Fruit fly (Drosophila melanogaster) whole organism, wandering third instar larva: ENCODE results near the gene by.

ENCODE experiments used
- Abd-B ChIP-seq: fragments of >200 bp; optimal IDR thresholded peaks from 2 replicates; lab custom pipeline; 2017; ENCODE audit warnings: missing biosample characterization, missing genetic modification characterization
- CG32264 ChIP-seq: fragments of 200-800 bp; sonication (Bioruptor generic); optimal IDR thresholded peaks from 2 replicates; lab custom pipeline; 2016; ENCODE audit warnings: missing biosample characterization, missing genetic modification characterization
- CG9705 ChIP-seq: fragments of 200-800 bp; sonication (Bioruptor generic); optimal IDR thresholded peaks from 2 replicates; lab custom pipeline; 2018; ENCODE audit warnings: missing biosample characterization, mild to moderate bottlenecking, missing genetic modification characterization
- CrebA ChIP-seq: fragments of 200-800 bp; sonication (Bioruptor generic); optimal IDR thresholded peaks from 2 replicates; lab custom pipeline; 2016; ENCODE audit warnings: missing biosample characterization, mild to moderate bottlenecking, missing genetic modification characterization, borderline replicate concordance
- Dfd ChIP-seq: fragments of >200 bp; optimal IDR thresholded peaks from 2 replicates; lab custom pipeline; 2017; ENCODE audit warnings: missing biosample characterization, missing genetic modification characterization
- Dif ChIP-seq: fragments of 200-275, 200-300 bp; sonication (Bioruptor generic); optimal IDR thresholded peaks from 2 replicates; lab custom pipeline; 2018; ENCODE audit warnings: missing biosample characterization, missing genetic modification characterization; ENCODE audit not compliant: partially characterized antibody
- GATAd ChIP-seq: sonication (Bioruptor generic); optimal IDR thresholded peaks from 2 replicates; lab custom pipeline; 2016; ENCODE audit warnings: missing biosample characterization, missing genetic modification characterization
- HLH106 ChIP-seq: fragments of 200-800 bp; optimal IDR thresholded peaks from 3 replicates; lab custom pipeline; 2019; ENCODE audit warnings: missing biosample characterization, mild to moderate bottlenecking, missing genetic modification characterization, moderate library complexity
- Hnf4 ChIP-seq: fragments of 200-800 bp; sonication (Bioruptor generic); optimal IDR thresholded peaks from 2 replicates; lab custom pipeline; 2016; ENCODE audit warnings: missing biosample characterization, mild to moderate bottlenecking, missing genetic modification characterization
- Hr78 ChIP-seq: fragments of >200 bp; optimal IDR thresholded peaks from 2 replicates; lab custom pipeline; 2017; ENCODE audit warnings: missing biosample characterization, missing genetic modification characterization
- Hr83 ChIP-seq: fragments of 200-300 bp; sonication (Bioruptor generic); optimal IDR thresholded peaks from 2 replicates; lab custom pipeline; 2016; ENCODE audit warnings: missing biosample characterization, mild to moderate bottlenecking, missing genetic modification characterization, moderate library complexity; ENCODE audit not compliant: poor library complexity, severe bottlenecking
- Jra ChIP-seq: sonication (Bioruptor generic); optimal IDR thresholded peaks from 2 replicates; lab custom pipeline; 2016; ENCODE audit warnings: missing biosample characterization, missing genetic modification characterization
- Mio ChIP-seq: sonication (Bioruptor generic); optimal IDR thresholded peaks from 2 replicates; lab custom pipeline; 2016; ENCODE audit warnings: missing biosample characterization, missing genetic modification characterization
- Myc ChIP-seq: fragments of >200 bp; optimal IDR thresholded peaks from 2 replicates; lab custom pipeline; 2017
- N ChIP-seq: fragments of >200 bp; optimal IDR thresholded peaks from 2 replicates; lab custom pipeline; 2018; ENCODE audit warnings: missing biosample characterization, missing external identifiers, missing genetic modification characterization
- OdsH ChIP-seq: fragments of 200-800 bp; sonication (Bioruptor generic); optimal IDR thresholded peaks from 2 replicates; lab custom pipeline; 2016; ENCODE audit warnings: missing biosample characterization, mild to moderate bottlenecking, missing genetic modification characterization
- Rel ChIP-seq, 2 experiments: fragments of 200-800 bp; sonication (Bioruptor generic) in 1 of 2; optimal IDR thresholded peaks; 2 replicates in 1 of 2; 3 replicates in 1 of 2; lab custom pipeline; 2016 to 2019; ENCODE audit warnings: mild to moderate bottlenecking in 2 of 2, missing biosample characterization in 2 of 2, missing genetic modification characterization in 2 of 2, moderate library complexity in 1 of 2
- Sp1 ChIP-seq: fragments of 200-800 bp; sonication (Bioruptor generic); optimal IDR thresholded peaks from 3 replicates; lab custom pipeline; 2019; ENCODE audit warnings: missing biosample characterization, mild to moderate bottlenecking, missing genetic modification characterization, moderate library complexity
- Vsx2 ChIP-seq: fragments of 200-300, 225-300 bp; sonication (Bioruptor generic); optimal IDR thresholded peaks from 2 replicates; lab custom pipeline; 2018; ENCODE audit warnings: missing biosample characterization, missing genetic modification characterization; ENCODE audit not compliant: partially characterized antibody
- br ChIP-seq: fragments of 200-800 bp; sonication (Bioruptor generic); optimal IDR thresholded peaks from 2 replicates; lab custom pipeline; 2016; ENCODE audit warnings: missing biosample characterization, missing genetic modification characterization
- brk ChIP-seq: fragments of 200-800 bp; sonication (Bioruptor generic); optimal IDR thresholded peaks from 2 replicates; lab custom pipeline; 2016; ENCODE audit warnings: missing biosample characterization, mild to moderate bottlenecking, missing genetic modification characterization
- dl ChIP-seq, 2 experiments: fragments of 175-275, 200-275 bp in 1 of 2; fragments of 200-275 bp in 1 of 2; sonication (Bioruptor generic); optimal IDR thresholded peaks; lab custom pipeline; 2018; ENCODE audit warnings: mild to moderate bottlenecking in 2 of 2, missing biosample characterization in 2 of 2, missing genetic modification characterization in 2 of 2, moderate library complexity in 2 of 2; ENCODE audit not compliant: partially characterized antibody in 2 of 2, insufficient read depth in 1 of 2
- dmrt93B ChIP-seq: fragments of 200-800 bp; sonication (Bioruptor generic); optimal IDR thresholded peaks from 2 replicates; lab custom pipeline; 2018; ENCODE audit warnings: missing biosample characterization, mild to moderate bottlenecking, missing genetic modification characterization
- dsf ChIP-seq: sonication (Bioruptor generic); optimal IDR thresholded peaks from 2 replicates; lab custom pipeline; 2016; ENCODE audit warnings: missing biosample characterization, missing genetic modification characterization, borderline replicate concordance
- ey ChIP-seq: fragments of 200-800 bp; sonication (Bioruptor generic); optimal IDR thresholded peaks from 2 replicates; lab custom pipeline; 2016; ENCODE audit warnings: missing biosample characterization, missing genetic modification characterization
- foxo ChIP-seq, 2 experiments: fragments of 200-800 bp; sonication (Bioruptor generic); optimal IDR thresholded peaks; 2 replicates in 1 of 2; 3 replicates in 1 of 2; lab custom pipeline; 2016 to 2017; ENCODE audit warnings: missing biosample characterization in 2 of 2, missing genetic modification characterization in 2 of 2
- fru ChIP-seq: fragments of 200-800 bp; sonication (Bioruptor generic); optimal IDR thresholded peaks from 3 replicates; lab custom pipeline; 2016; ENCODE audit warnings: missing biosample characterization, mild to moderate bottlenecking, missing genetic modification characterization
- h ChIP-seq: fragments of 200-800 bp; sonication (Bioruptor generic); optimal IDR thresholded peaks from 3 replicates; lab custom pipeline; 2016; ENCODE audit warnings: missing biosample characterization, mild to moderate bottlenecking, missing genetic modification characterization
- jim ChIP-seq: fragments of 175-275, 200-325 bp; sonication (Bioruptor generic); optimal IDR thresholded peaks from 2 replicates; lab custom pipeline; 2016; ENCODE audit warnings: missing biosample characterization, mild to moderate bottlenecking, missing genetic modification characterization
- lola ChIP-seq: fragments of >200 bp; optimal IDR thresholded peaks from 2 replicates; lab custom pipeline; 2017; ENCODE audit warnings: missing biosample characterization, missing genetic modification characterization
- pan ChIP-seq: fragments of >200 bp; optimal IDR thresholded peaks from 2 replicates; lab custom pipeline; 2017
- psq ChIP-seq: fragments of 200-800 bp; sonication (Bioruptor generic); optimal IDR thresholded peaks from 3 replicates; lab custom pipeline; 2017; ENCODE audit warnings: missing biosample characterization, mild to moderate bottlenecking, missing genetic modification characterization, moderate library complexity
- rgr ChIP-seq: fragments of 200-800 bp; sonication (Bioruptor generic); optimal IDR thresholded peaks from 3 replicates; lab custom pipeline; 2016; ENCODE audit warnings: missing biosample characterization, mild to moderate bottlenecking, missing genetic modification characterization
- sage ChIP-seq: fragments of 200-800 bp; sonication (Bioruptor generic); optimal IDR thresholded peaks from 2 replicates; lab custom pipeline; 2016; ENCODE audit warnings: missing biosample characterization, mild to moderate bottlenecking, missing genetic modification characterization
- sv ChIP-seq: fragments of 200-800 bp; sonication (Bioruptor generic); optimal IDR thresholded peaks from 3 replicates; lab custom pipeline; 2016; ENCODE audit warnings: missing biosample characterization, missing genetic modification characterization
- tai ChIP-seq: sonication (Bioruptor generic); optimal IDR thresholded peaks from 2 replicates; lab custom pipeline; 2016; ENCODE audit warnings: missing biosample characterization, missing genetic modification characterization
- usp ChIP-seq: fragments of >200 bp; optimal IDR thresholded peaks from 2 replicates; lab custom pipeline; 2017; ENCODE audit warnings: missing biosample characterization, missing genetic modification characterization
- woc ChIP-seq: sonication (Bioruptor generic); optimal IDR thresholded peaks from 2 replicates; lab custom pipeline; 2016; ENCODE audit warnings: missing biosample characterization, mild to moderate bottlenecking, missing genetic modification characterization

by gene

dm6 chr3R:9529913-9530312, 2.9 kb downstream of the by start:
- TF ChIP-seq Rel (GFP tag; optimal IDR thresholded peaks at IDR 0.05; lab: Kevin White, UChicago) (no peak), Rel (tag; optimal IDR thresholded peaks at IDR 0.05; lab: Kevin White, UChicago) (no peak), Sp1 (GFP tag; lab: Kevin White, UChicago) (no peak), HLH106 (tag; lab: Kevin White, UChicago) (no peak), h (GFP tag; lab: Kevin White, UChicago) (no peak), brk (GFP tag; lab: Kevin White, UChicago) (no peak), ey (GFP tag; lab: Kevin White, UChicago) (no peak), sage (GFP tag; lab: Kevin White, UChicago) (no peak), Dif (no peak), OdsH (GFP tag; lab: Kevin White, UChicago) (no peak)

- TF ChIP-seq GATAd (no peak), Rel (GFP tag; optimal IDR thresholded peaks at IDR 0.05; lab: Kevin White, UChicago) (no peak), Rel (tag; optimal IDR thresholded peaks at IDR 0.05; lab: Kevin White, UChicago) (peak; percentile 69)
Observed at dm6 chr3R:9529387-9529897, 3.4 kb downstream of the by start.

dm6 chr3R:9527907-9528842, 4.6 kb downstream of the by start:
- no peak for TF ChIP-seq CrebA (GFP tag; lab: Kevin White, UChicago)
- TF ChIP-seq sage (GFP tag; lab: Kevin White, UChicago) = peak; percentile 92
- peak; percentile 95 for TF ChIP-seq Rel (GFP tag; optimal IDR thresholded peaks at IDR 0.05; lab: Kevin White, UChicago)
- peak; percentile 60 for TF ChIP-seq Rel (tag; optimal IDR thresholded peaks at IDR 0.05; lab: Kevin White, UChicago)
- TF ChIP-seq rgr (GFP tag; lab: Kevin White, UChicago) = peak; percentile 96
- TF ChIP-seq Hnf4 = peak; percentile 94
- TF ChIP-seq Dif = no peak
- no peak for TF ChIP-seq tai (GFP tag; lab: Kevin White, UChicago)
- no peak for TF ChIP-seq usp (GFP tag; lab: Kevin White, UChicago)
- no peak for TF ChIP-seq Abd-B (GFP tag; lab: Kevin White, UChicago)
- TF ChIP-seq foxo (GFP tag; optimal IDR thresholded peaks at IDR 0.05; lab: Kevin White, UChicago) = peak; percentile 95
- peak; percentile 86 for TF ChIP-seq psq (GFP tag; lab: Kevin White, UChicago)
- TF ChIP-seq jim = peak; percentile 10
- TF ChIP-seq Hr78 (GFP tag; lab: Kevin White, UChicago) = no peak
- TF ChIP-seq Hr83 (GFP tag; lab: Kevin White, UChicago) = peak; percentile 96
- TF ChIP-seq N (GFP tag; lab: Kevin White, UChicago) = no peak
- TF ChIP-seq OdsH (GFP tag; lab: Kevin White, UChicago) = peak; percentile 91
- peak; percentile 97 for TF ChIP-seq CG32264 (GFP tag; lab: Kevin White, UChicago)
- TF ChIP-seq woc (GFP tag; lab: Kevin White, UChicago) = peak; percentile 92
- peak; percentile 68 for TF ChIP-seq CG9705 (GFP tag; lab: Kevin White, UChicago)
- peak; percentile 96 for TF ChIP-seq br (GFP tag; lab: Kevin White, UChicago)
- TF ChIP-seq pan = no peak
- TF ChIP-seq HLH106 (tag; lab: Kevin White, UChicago) = peak; percentile 90
- TF ChIP-seq lola = no peak
- peak; percentile 81 for TF ChIP-seq dmrt93B (GFP tag; lab: Kevin White, UChicago)
- TF ChIP-seq Sp1 (GFP tag; lab: Kevin White, UChicago) = peak; percentile 87
- no peak for TF ChIP-seq Vsx2
- TF ChIP-seq dsf (GFP tag; lab: Kevin White, UChicago) = peak; percentile 34
- TF ChIP-seq brk (GFP tag; lab: Kevin White, UChicago) = peak; percentile 87
- TF ChIP-seq h (GFP tag; lab: Kevin White, UChicago) = peak; percentile 99
- TF ChIP-seq GATAd = peak; percentile 77
- peak; percentile 97 for TF ChIP-seq fru (GFP tag; lab: Kevin White, UChicago)
- TF ChIP-seq Dfd (GFP tag; lab: Kevin White, UChicago) = no peak
- TF ChIP-seq Mio (GFP tag; lab: Kevin White, UChicago) = peak; percentile 65
- TF ChIP-seq dl (GFP tag; optimal IDR thresholded peaks at IDR 0.05; lab: Kevin White, UChicago; ENCODE audit: insufficient read depth in 1 of 2, partially characterized antibody in 2 of 2) = no peak
- no peak for TF ChIP-seq Myc (lab: Kevin White, UChicago)
- peak; percentile 88 for TF ChIP-seq Jra (GFP tag; lab: Kevin White, UChicago)
- TF ChIP-seq sv = peak; percentile 65
- TF ChIP-seq ey (GFP tag; lab: Kevin White, UChicago) = peak; percentile 94
